Fruit fly (Drosophila melanogaster) whole organism, wandering third instar larva: ENCODE results near the gene Rad60.

Experiments used
- Abd-B ChIP-seq: fragments of >200 bp; optimal IDR thresholded peaks from 2 replicates; lab custom pipeline; 2017; ENCODE audit warnings: missing biosample characterization, missing genetic modification characterization
- CG32264 ChIP-seq: fragments of 200-800 bp; sonication (Bioruptor generic); optimal IDR thresholded peaks from 2 replicates; lab custom pipeline; 2016; ENCODE audit warnings: missing biosample characterization, missing genetic modification characterization
- CG9705 ChIP-seq: fragments of 200-800 bp; sonication (Bioruptor generic); optimal IDR thresholded peaks from 2 replicates; lab custom pipeline; 2018; ENCODE audit warnings: missing biosample characterization, mild to moderate bottlenecking, missing genetic modification characterization
- CrebA ChIP-seq: fragments of 200-800 bp; sonication (Bioruptor generic); optimal IDR thresholded peaks from 2 replicates; lab custom pipeline; 2016; ENCODE audit warnings: missing biosample characterization, mild to moderate bottlenecking, missing genetic modification characterization, borderline replicate concordance
- Dfd ChIP-seq: fragments of >200 bp; optimal IDR thresholded peaks from 2 replicates; lab custom pipeline; 2017; ENCODE audit warnings: missing biosample characterization, missing genetic modification characterization
- Dif ChIP-seq: fragments of 200-275, 200-300 bp; sonication (Bioruptor generic); optimal IDR thresholded peaks from 2 replicates; lab custom pipeline; 2018; ENCODE audit warnings: missing biosample characterization, missing genetic modification characterization; ENCODE audit not compliant: partially characterized antibody
- GATAd ChIP-seq: sonication (Bioruptor generic); optimal IDR thresholded peaks from 2 replicates; lab custom pipeline; 2016; ENCODE audit warnings: missing biosample characterization, missing genetic modification characterization
- HLH106 ChIP-seq: fragments of 200-800 bp; optimal IDR thresholded peaks from 3 replicates; lab custom pipeline; 2019; ENCODE audit warnings: missing biosample characterization, mild to moderate bottlenecking, missing genetic modification characterization, moderate library complexity
- Hnf4 ChIP-seq: fragments of 200-800 bp; sonication (Bioruptor generic); optimal IDR thresholded peaks from 2 replicates; lab custom pipeline; 2016; ENCODE audit warnings: missing biosample characterization, mild to moderate bottlenecking, missing genetic modification characterization
- Hr78 ChIP-seq: fragments of >200 bp; optimal IDR thresholded peaks from 2 replicates; lab custom pipeline; 2017; ENCODE audit warnings: missing biosample characterization, missing genetic modification characterization
- Hr83 ChIP-seq: fragments of 200-300 bp; sonication (Bioruptor generic); optimal IDR thresholded peaks from 2 replicates; lab custom pipeline; 2016; ENCODE audit warnings: missing biosample characterization, mild to moderate bottlenecking, missing genetic modification characterization, moderate library complexity; ENCODE audit not compliant: poor library complexity, severe bottlenecking
- Jra ChIP-seq: sonication (Bioruptor generic); optimal IDR thresholded peaks from 2 replicates; lab custom pipeline; 2016; ENCODE audit warnings: missing biosample characterization, missing genetic modification characterization
- Mio ChIP-seq: sonication (Bioruptor generic); optimal IDR thresholded peaks from 2 replicates; lab custom pipeline; 2016; ENCODE audit warnings: missing biosample characterization, missing genetic modification characterization
- Myc ChIP-seq: fragments of >200 bp; optimal IDR thresholded peaks from 2 replicates; lab custom pipeline; 2017
- N ChIP-seq: fragments of >200 bp; optimal IDR thresholded peaks from 2 replicates; lab custom pipeline; 2018; ENCODE audit warnings: missing biosample characterization, missing external identifiers, missing genetic modification characterization
- OdsH ChIP-seq: fragments of 200-800 bp; sonication (Bioruptor generic); optimal IDR thresholded peaks from 2 replicates; lab custom pipeline; 2016; ENCODE audit warnings: missing biosample characterization, mild to moderate bottlenecking, missing genetic modification characterization
- Rel ChIP-seq, 2 experiments: fragments of 200-800 bp; sonication (Bioruptor generic) in 1 of 2; optimal IDR thresholded peaks; 2 replicates in 1 of 2; 3 replicates in 1 of 2; lab custom pipeline; 2016 to 2019; ENCODE audit warnings: mild to moderate bottlenecking in 2 of 2, missing biosample characterization in 2 of 2, missing genetic modification characterization in 2 of 2, moderate library complexity in 1 of 2
- Sp1 ChIP-seq: fragments of 200-800 bp; sonication (Bioruptor generic); optimal IDR thresholded peaks from 3 replicates; lab custom pipeline; 2019; ENCODE audit warnings: missing biosample characterization, mild to moderate bottlenecking, missing genetic modification characterization, moderate library complexity
- Vsx2 ChIP-seq: fragments of 200-300, 225-300 bp; sonication (Bioruptor generic); optimal IDR thresholded peaks from 2 replicates; lab custom pipeline; 2018; ENCODE audit warnings: missing biosample characterization, missing genetic modification characterization; ENCODE audit not compliant: partially characterized antibody
- br ChIP-seq: fragments of 200-800 bp; sonication (Bioruptor generic); optimal IDR thresholded peaks from 2 replicates; lab custom pipeline; 2016; ENCODE audit warnings: missing biosample characterization, missing genetic modification characterization
- brk ChIP-seq: fragments of 200-800 bp; sonication (Bioruptor generic); optimal IDR thresholded peaks from 2 replicates; lab custom pipeline; 2016; ENCODE audit warnings: missing biosample characterization, mild to moderate bottlenecking, missing genetic modification characterization
- dl ChIP-seq, 2 experiments: fragments of 175-275, 200-275 bp in 1 of 2; fragments of 200-275 bp in 1 of 2; sonication (Bioruptor generic); optimal IDR thresholded peaks; lab custom pipeline; 2018; ENCODE audit warnings: mild to moderate bottlenecking in 2 of 2, missing biosample characterization in 2 of 2, missing genetic modification characterization in 2 of 2, moderate library complexity in 2 of 2; ENCODE audit not compliant: partially characterized antibody in 2 of 2, insufficient read depth in 1 of 2
- dmrt93B ChIP-seq: fragments of 200-800 bp; sonication (Bioruptor generic); optimal IDR thresholded peaks from 2 replicates; lab custom pipeline; 2018; ENCODE audit warnings: missing biosample characterization, mild to moderate bottlenecking, missing genetic modification characterization
- dsf ChIP-seq: sonication (Bioruptor generic); optimal IDR thresholded peaks from 2 replicates; lab custom pipeline; 2016; ENCODE audit warnings: missing biosample characterization, missing genetic modification characterization, borderline replicate concordance
- ey ChIP-seq: fragments of 200-800 bp; sonication (Bioruptor generic); optimal IDR thresholded peaks from 2 replicates; lab custom pipeline; 2016; ENCODE audit warnings: missing biosample characterization, missing genetic modification characterization
- foxo ChIP-seq, 2 experiments: fragments of 200-800 bp; sonication (Bioruptor generic); optimal IDR thresholded peaks; 2 replicates in 1 of 2; 3 replicates in 1 of 2; lab custom pipeline; 2016 to 2017; ENCODE audit warnings: missing biosample characterization in 2 of 2, missing genetic modification characterization in 2 of 2
- fru ChIP-seq: fragments of 200-800 bp; sonication (Bioruptor generic); optimal IDR thresholded peaks from 3 replicates; lab custom pipeline; 2016; ENCODE audit warnings: missing biosample characterization, mild to moderate bottlenecking, missing genetic modification characterization
- h ChIP-seq: fragments of 200-800 bp; sonication (Bioruptor generic); optimal IDR thresholded peaks from 3 replicates; lab custom pipeline; 2016; ENCODE audit warnings: missing biosample characterization, mild to moderate bottlenecking, missing genetic modification characterization
- jim ChIP-seq: fragments of 175-275, 200-325 bp; sonication (Bioruptor generic); optimal IDR thresholded peaks from 2 replicates; lab custom pipeline; 2016; ENCODE audit warnings: missing biosample characterization, mild to moderate bottlenecking, missing genetic modification characterization
- lola ChIP-seq: fragments of >200 bp; optimal IDR thresholded peaks from 2 replicates; lab custom pipeline; 2017; ENCODE audit warnings: missing biosample characterization, missing genetic modification characterization
- pan ChIP-seq: fragments of >200 bp; optimal IDR thresholded peaks from 2 replicates; lab custom pipeline; 2017
- psq ChIP-seq: fragments of 200-800 bp; sonication (Bioruptor generic); optimal IDR thresholded peaks from 3 replicates; lab custom pipeline; 2017; ENCODE audit warnings: missing biosample characterization, mild to moderate bottlenecking, missing genetic modification characterization, moderate library complexity
- rgr ChIP-seq: fragments of 200-800 bp; sonication (Bioruptor generic); optimal IDR thresholded peaks from 3 replicates; lab custom pipeline; 2016; ENCODE audit warnings: missing biosample characterization, mild to moderate bottlenecking, missing genetic modification characterization
- sage ChIP-seq: fragments of 200-800 bp; sonication (Bioruptor generic); optimal IDR thresholded peaks from 2 replicates; lab custom pipeline; 2016; ENCODE audit warnings: missing biosample characterization, mild to moderate bottlenecking, missing genetic modification characterization
- sv ChIP-seq: fragments of 200-800 bp; sonication (Bioruptor generic); optimal IDR thresholded peaks from 3 replicates; lab custom pipeline; 2016; ENCODE audit warnings: missing biosample characterization, missing genetic modification characterization
- tai ChIP-seq: sonication (Bioruptor generic); optimal IDR thresholded peaks from 2 replicates; lab custom pipeline; 2016; ENCODE audit warnings: missing biosample characterization, missing genetic modification characterization
- usp ChIP-seq: fragments of >200 bp; optimal IDR thresholded peaks from 2 replicates; lab custom pipeline; 2017; ENCODE audit warnings: missing biosample characterization, missing genetic modification characterization
- woc ChIP-seq: sonication (Bioruptor generic); optimal IDR thresholded peaks from 2 replicates; lab custom pipeline; 2016; ENCODE audit warnings: missing biosample characterization, mild to moderate bottlenecking, missing genetic modification characterization

The Rad60 gene

dm6 chr3R:23239051-23239450, 12.2 kb downstream of the Rad60 start:
- TF ChIP-seq Dif (GFP tag; lab: Kevin White, UChicago) (peak; percentile 24), rgr (GFP tag; lab: Kevin White, UChicago) (no peak), N (GFP tag; lab: Kevin White, UChicago) (no peak), Hr78 (no peak), h (no peak)
- TF ChIP-seq, all 38 proteins: peak for 1

- TF ChIP-seq dl (GFP tag; optimal IDR thresholded peaks at IDR 0.05; lab: Kevin White, UChicago; ENCODE audit: insufficient read depth in 1 of 2, partially characterized antibody in 2 of 2) (no peak), HLH106 (tag; lab: Kevin White, UChicago) (no peak), woc (GFP tag; lab: Kevin White, UChicago) (no peak), Hnf4 (GFP tag; lab: Kevin White, UChicago) (no peak), Abd-B (GFP tag; lab: Kevin White, UChicago) (no peak), Myc (lab: Kevin White, UChicago) (no peak), dsf (GFP tag; lab: Kevin White, UChicago) (no peak), br (GFP tag; lab: Kevin White, UChicago) (no peak), jim (GFP tag; lab: Kevin White, UChicago) (no peak), Hr83 (no peak)
These were observed 22.5 kb downstream of the Rad60 start for dm6 chr3R:23228605-23229264.

dm6 chr3R:23226521-23227039, 24.7 kb downstream of the Rad60 start, which contains the start of gene cnc:
Gene cnc, minus strand, starts transcription at chr3R:23226711.
- TF ChIP-seq woc (GFP tag; lab: Kevin White, UChicago): no peak
- no peak for TF ChIP-seq usp
- TF ChIP-seq Mio (GFP tag; lab: Kevin White, UChicago): no peak
- peak; percentile 58 for TF ChIP-seq Vsx2 (GFP tag; lab: Kevin White, UChicago)
- no peak for TF ChIP-seq lola (GFP tag; lab: Kevin White, UChicago)
- no peak for TF ChIP-seq Rel (GFP tag; optimal IDR thresholded peaks at IDR 0.05; lab: Kevin White, UChicago)
- peak; percentile 74 for TF ChIP-seq Rel (tag; optimal IDR thresholded peaks at IDR 0.05; lab: Kevin White, UChicago)
- TF ChIP-seq HLH106 (tag; lab: Kevin White, UChicago): no peak
- no peak for TF ChIP-seq Hr78
- TF ChIP-seq dsf (GFP tag; lab: Kevin White, UChicago): no peak
- peak; percentile 21 for TF ChIP-seq fru
- peak; percentile 29 for TF ChIP-seq psq
- TF ChIP-seq CrebA (GFP tag; lab: Kevin White, UChicago): peak; percentile 65
- no peak for TF ChIP-seq Hnf4 (GFP tag; lab: Kevin White, UChicago)
- no peak for TF ChIP-seq Abd-B (GFP tag; lab: Kevin White, UChicago)
- TF ChIP-seq rgr (GFP tag; lab: Kevin White, UChicago): peak; percentile 36
- TF ChIP-seq N (GFP tag; lab: Kevin White, UChicago): no peak
- peak; percentile 48 for TF ChIP-seq Sp1 (GFP tag; lab: Kevin White, UChicago)
- no peak for TF ChIP-seq sage (GFP tag; lab: Kevin White, UChicago)
- TF ChIP-seq br (GFP tag; lab: Kevin White, UChicago): peak; percentile 41
- TF ChIP-seq pan: no peak
- TF ChIP-seq jim (GFP tag; lab: Kevin White, UChicago): no peak
- peak; percentile 29 for TF ChIP-seq OdsH
- no peak for TF ChIP-seq brk (GFP tag; lab: Kevin White, UChicago)
- TF ChIP-seq dmrt93B (GFP tag; lab: Kevin White, UChicago): no peak
- no peak for TF ChIP-seq ey (GFP tag; lab: Kevin White, UChicago)
- no peak for TF ChIP-seq foxo (GFP tag; optimal IDR thresholded peaks at IDR 0.05; lab: Kevin White, UChicago)
- peak; percentile 37 for TF ChIP-seq h
- TF ChIP-seq Dif (GFP tag; lab: Kevin White, UChicago): peak; percentile 80
- TF ChIP-seq CG32264: no peak
- peak; percentile 51 to 84 for TF ChIP-seq dl (GFP tag; optimal IDR thresholded peaks at IDR 0.05; lab: Kevin White, UChicago; ENCODE audit: insufficient read depth in 1 of 2, partially characterized antibody in 2 of 2)
- no peak for TF ChIP-seq Hr83
- TF ChIP-seq sv: no peak
- no peak for TF ChIP-seq Dfd
- TF ChIP-seq CG9705 (GFP tag; lab: Kevin White, UChicago): no peak
- no peak for TF ChIP-seq Jra (GFP tag; lab: Kevin White, UChicago)
- TF ChIP-seq tai (GFP tag; lab: Kevin White, UChicago): no peak
- TF ChIP-seq Myc (lab: Kevin White, UChicago): no peak
- no peak for TF ChIP-seq GATAd (GFP tag; lab: Kevin White, UChicago)
